Fruit fly (Drosophila melanogaster) whole organism, embryonic: Measurements from ENCODE around the gene vsg.

Experiments
- Atf3 ChIP-seq: fragments of 200-800 bp; sonication (Bioruptor generic); optimal IDR thresholded peaks from 3 replicates; lab custom pipeline; 2016; ENCODE audit warnings: missing biosample characterization, missing genetic modification characterization
- CG10654 ChIP-seq: fragments of 200-800 bp; sonication (Bioruptor generic); optimal IDR thresholded peaks from 2 replicates; lab custom pipeline; 2016; ENCODE audit warnings: missing biosample characterization, missing genetic modification characterization
- CG11695 ChIP-seq: fragments of 200-800 bp; sonication (Bioruptor generic); IDR thresholded peaks from 3 replicates; pipeline ENCODE4 v1.3.6; 2022; ENCODE audit warnings: missing biosample characterization, missing genetic modification characterization
- CG12391 ChIP-seq: fragments of 200-800 bp; sonication (Bioruptor generic); optimal IDR thresholded peaks from 3 replicates; lab custom pipeline; 2018; ENCODE audit warnings: missing biosample characterization, mild to moderate bottlenecking, missing genetic modification characterization, moderate library complexity
- CG13624 ChIP-seq: fragments of 200-800 bp; sonication (Bioruptor generic); optimal IDR thresholded peaks from 2 replicates; lab custom pipeline; 2016; ENCODE audit warnings: missing biosample characterization, missing genetic modification characterization
- CG14014 ChIP-seq: fragments of 200-800 bp; sonication (Bioruptor generic); IDR thresholded peaks from 2 replicates; pipeline ENCODE4 v1.3.6; 2022; ENCODE audit warnings: missing biosample characterization, missing genetic modification characterization
- CG18262 ChIP-seq: fragments of 200-800 bp; optimal IDR thresholded peaks from 3 replicates; lab custom pipeline; 2019; ENCODE audit warnings: missing biosample characterization, mild to moderate bottlenecking, missing genetic modification characterization, moderate library complexity
- CG2116 ChIP-seq: fragments of 200-800 bp; sonication (Bioruptor generic); optimal IDR thresholded peaks from 3 replicates; lab custom pipeline; 2018; ENCODE audit warnings: missing biosample characterization, mild to moderate bottlenecking, missing genetic modification characterization
- CG2202 ChIP-seq: fragments of 200-800 bp; sonication (Bioruptor generic); optimal IDR thresholded peaks from 2 replicates; lab custom pipeline; 2018; ENCODE audit warnings: missing biosample characterization, mild to moderate bottlenecking, missing genetic modification characterization
- CG2712 ChIP-seq: fragments of 200-800 bp; optimal IDR thresholded peaks from 3 replicates; lab custom pipeline; 2019; ENCODE audit warnings: missing biosample characterization, mild to moderate bottlenecking, missing genetic modification characterization, moderate library complexity
- CG30020 ChIP-seq: fragments of 200-800 bp; optimal IDR thresholded peaks from 2 replicates; lab custom pipeline; 2019; ENCODE audit warnings: missing biosample characterization, mild to moderate bottlenecking, missing genetic modification characterization, moderate library complexity
- CG30431 ChIP-seq: fragments of 200-800 bp; sonication (Bioruptor generic); optimal IDR thresholded peaks from 2 replicates; lab custom pipeline; 2017; ENCODE audit warnings: missing biosample characterization, missing genetic modification characterization
- CG31224 ChIP-seq: fragments of 200-800 bp; sonication (Bioruptor generic); IDR thresholded peaks from 2 replicates; pipeline ENCODE4 v1.3.6; 2022; ENCODE audit warnings: missing biosample characterization, missing genetic modification characterization
- CG3726 ChIP-seq: fragments of 200-800 bp; sonication (Bioruptor generic); IDR thresholded peaks from 3 replicates; pipeline ENCODE4, ENCODE4 v1.3.6; 2022; ENCODE audit warnings: missing biosample characterization, missing genetic modification characterization
- CG3838 ChIP-seq: fragments of 200-800 bp; sonication (Bioruptor generic); optimal IDR thresholded peaks from 3 replicates; lab custom pipeline; 2016; ENCODE audit warnings: missing biosample characterization, missing genetic modification characterization
- CG4404 ChIP-seq: fragments of 200-800 bp; sonication (Bioruptor generic); IDR thresholded peaks from 2 replicates; pipeline ENCODE4 v1.3.6; 2022; ENCODE audit warnings: missing biosample characterization, missing genetic modification characterization
- CG7372 ChIP-seq: fragments of 200-800 bp; sonication (Bioruptor generic); IDR thresholded peaks from 2 replicates; pipeline ENCODE4 v1.3.6; 2022; ENCODE audit warnings: missing biosample characterization, missing genetic modification characterization
- CG8388 ChIP-seq: fragments of 200-800 bp; sonication (Bioruptor generic); optimal IDR thresholded peaks from 2 replicates; lab custom pipeline; 2019; ENCODE audit warnings: missing biosample characterization, mild to moderate bottlenecking, missing genetic modification characterization, moderate library complexity
- CG8944 ChIP-seq: fragments of 200-800 bp; sonication (Bioruptor generic); optimal IDR thresholded peaks from 3 replicates; lab custom pipeline; 2016; ENCODE audit warnings: missing biosample characterization, missing genetic modification characterization
- CG9215 ChIP-seq: fragments of 200-800 bp; sonication (Bioruptor generic); IDR thresholded peaks from 2 replicates; pipeline ENCODE4 v1.3.6; 2022; ENCODE audit warnings: missing biosample characterization, missing genetic modification characterization
- CG9727 ChIP-seq: fragments of 200-800 bp; sonication (Bioruptor generic); optimal IDR thresholded peaks from 3 replicates; lab custom pipeline; 2017; ENCODE audit warnings: missing biosample characterization, mild to moderate bottlenecking, missing genetic modification characterization
- CG9876 ChIP-seq: fragments of 200-800 bp; sonication (Bioruptor generic); optimal IDR thresholded peaks from 2 replicates; lab custom pipeline; 2016; ENCODE audit warnings: missing biosample characterization, missing genetic modification characterization
- CHES-1-like ChIP-seq: fragments of 200-800 bp; sonication (Bioruptor generic); optimal IDR thresholded peaks from 2 replicates; lab custom pipeline; 2016; ENCODE audit warnings: missing biosample characterization, missing genetic modification characterization
- Deaf1 ChIP-seq: fragments of 200-800 bp; optimal IDR thresholded peaks from 3 replicates; lab custom pipeline; 2019; ENCODE audit warnings: missing biosample characterization, mild to moderate bottlenecking, missing genetic modification characterization, moderate library complexity
- Dref ChIP-seq: fragments of 200-800 bp; sonication (Bioruptor generic); IDR thresholded peaks from 2 replicates; pipeline ENCODE4 v1.3.6; 2022; ENCODE audit warnings: missing biosample characterization, missing genetic modification characterization
- Ets97D ChIP-seq: fragments of 200-800 bp; sonication (Bioruptor generic); optimal IDR thresholded peaks from 3 replicates; lab custom pipeline; 2016; ENCODE audit warnings: missing biosample characterization, missing genetic modification characterization
- Fer2 ChIP-seq: fragments of 200-800 bp; sonication (Bioruptor generic); optimal IDR thresholded peaks from 2 replicates; lab custom pipeline; 2018; ENCODE audit warnings: missing biosample characterization, mild to moderate bottlenecking, missing genetic modification characterization, moderate library complexity
- Fer3 ChIP-seq: fragments of 200-800 bp; sonication (Bioruptor generic); optimal IDR thresholded peaks from 2 replicates; lab custom pipeline; 2018; ENCODE audit warnings: missing biosample characterization, mild to moderate bottlenecking, missing genetic modification characterization, moderate library complexity
- Gug ChIP-seq: fragments of 200-800 bp; sonication (Bioruptor generic); IDR thresholded peaks from 4 replicates; pipeline ENCODE4 v1.3.6; 2022; ENCODE audit warnings: missing biosample characterization, missing genetic modification characterization
- H15 ChIP-seq: fragments of 200-800 bp; sonication (Bioruptor generic); IDR thresholded peaks from 3 replicates; pipeline ENCODE4 v1.3.6; 2022; ENCODE audit warnings: missing biosample characterization, missing genetic modification characterization
- HmgD ChIP-seq: fragments of 200-800 bp; sonication (Bioruptor generic); optimal IDR thresholded peaks from 3 replicates; lab custom pipeline; 2016; ENCODE audit warnings: missing biosample characterization, missing genetic modification characterization
- MBD-R2 ChIP-seq: fragments of 200-800 bp; sonication (Bioruptor generic); IDR thresholded peaks from 2 replicates; pipeline ENCODE4 v1.3.6; 2022; ENCODE audit warnings: missing biosample characterization, missing genetic modification characterization
- NC2β ChIP-seq: fragments of 200-800 bp; sonication (Bioruptor generic); optimal IDR thresholded peaks from 2 replicates; lab custom pipeline; 2016; ENCODE audit warnings: missing biosample characterization, missing genetic modification characterization
- Optix ChIP-seq: fragments of 200-800 bp; sonication (Bioruptor generic); IDR thresholded peaks from 3 replicates; pipeline ENCODE4 v1.3.6; 2022; ENCODE audit warnings: missing biosample characterization, missing genetic modification characterization
- Pdp1 ChIP-seq, 2 experiments: fragments of 200-800 bp; sonication (Bioruptor generic); optimal IDR thresholded peaks; 3 replicates each; lab custom pipeline; 2016; ENCODE audit warnings: missing biosample characterization in 2 of 2, missing genetic modification characterization in 2 of 2, mild to moderate bottlenecking in 1 of 2, moderate library complexity in 1 of 2
- Ssrp ChIP-seq: fragments of 200-800 bp; sonication (Bioruptor generic); optimal IDR thresholded peaks from 2 replicates; lab custom pipeline; 2018; ENCODE audit warnings: missing biosample characterization, mild to moderate bottlenecking, missing genetic modification characterization, moderate library complexity
- Tbp ChIP-seq: fragments of >200 bp; optimal IDR thresholded peaks from 2 replicates; lab custom pipeline; 2018; ENCODE audit warnings: missing biosample characterization, missing genetic modification characterization
- Trl ChIP-seq, 3 experiments: fragments of >200 bp in 2 of 3; fragments of 200-800 bp in 1 of 3; sonication (Bioruptor generic) in 1 of 3; optimal IDR thresholded peaks; 2 replicates in 1 of 3; 3 replicates in 2 of 3; lab custom pipeline; 2016 to 2017; ENCODE audit warnings: missing biosample characterization in 1 of 3, missing genetic modification characterization in 1 of 3
- ara ChIP-seq: fragments of 200-800 bp; sonication (Bioruptor generic); IDR thresholded peaks from 2 replicates; pipeline ENCODE4 v1.3.6; 2022; ENCODE audit warnings: missing biosample characterization, missing genetic modification characterization
- chm ChIP-seq: fragments of 200-800 bp; sonication (Bioruptor generic); IDR thresholded peaks from 2 replicates; pipeline ENCODE4 v1.3.6; 2022; ENCODE audit warnings: missing biosample characterization, missing genetic modification characterization
- danr ChIP-seq: fragments of 200-800 bp; sonication (Bioruptor generic); IDR thresholded peaks from 2 replicates; pipeline ENCODE4 v1.3.6; 2022; ENCODE audit warnings: missing biosample characterization, missing genetic modification characterization
- gfzf ChIP-seq: fragments of 200-800 bp; sonication (Bioruptor generic); optimal IDR thresholded peaks from 2 replicates; lab custom pipeline; 2016; ENCODE audit warnings: missing biosample characterization, mild to moderate bottlenecking, missing genetic modification characterization, moderate library complexity
- grau ChIP-seq: fragments of 200-800 bp; optimal IDR thresholded peaks from 3 replicates; lab custom pipeline; 2019; ENCODE audit warnings: missing biosample characterization, mild to moderate bottlenecking, missing genetic modification characterization, moderate library complexity
- mam ChIP-seq: fragments of 200-800 bp; sonication (Bioruptor generic); optimal IDR thresholded peaks from 3 replicates; lab custom pipeline; 2016; ENCODE audit warnings: missing biosample characterization, missing genetic modification characterization
- phol ChIP-seq: fragments of 200-800 bp; sonication (Bioruptor generic); optimal IDR thresholded peaks from 3 replicates; lab custom pipeline; 2018; ENCODE audit warnings: missing biosample characterization, mild to moderate bottlenecking, missing genetic modification characterization, moderate library complexity
- psq ChIP-seq: fragments of 200-800 bp; sonication (Bioruptor generic); optimal IDR thresholded peaks from 2 replicates; lab custom pipeline; 2017; ENCODE audit warnings: missing biosample characterization, missing genetic modification characterization
- repo ChIP-seq: fragments of 200-800 bp; sonication (Bioruptor generic); optimal IDR thresholded peaks from 2 replicates; lab custom pipeline; 2016; ENCODE audit warnings: missing biosample characterization, missing genetic modification characterization
- seq ChIP-seq: fragments of 200-800 bp; sonication (Bioruptor generic); IDR thresholded peaks from 2 replicates; pipeline ENCODE4 v1.3.6; 2022; ENCODE audit warnings: missing biosample characterization, missing genetic modification characterization
- sob ChIP-seq: fragments of 200-800 bp; sonication (Bioruptor generic); IDR thresholded peaks from 2 replicates; pipeline ENCODE4 v1.3.6; 2022; ENCODE audit warnings: missing biosample characterization, missing genetic modification characterization
- stc ChIP-seq: fragments of 200-800 bp; sonication (Bioruptor generic); IDR thresholded peaks from 2 replicates; pipeline ENCODE4 v1.3.6; 2022; ENCODE audit warnings: missing biosample characterization, missing genetic modification characterization
- ttk ChIP-seq: fragments of 200-800 bp; sonication (Bioruptor generic); IDR thresholded peaks from 2 replicates; pipeline ENCODE4 v2.1.2; 2022; ENCODE audit warnings: missing biosample characterization, missing genetic modification characterization

vsg gene

DNA sequence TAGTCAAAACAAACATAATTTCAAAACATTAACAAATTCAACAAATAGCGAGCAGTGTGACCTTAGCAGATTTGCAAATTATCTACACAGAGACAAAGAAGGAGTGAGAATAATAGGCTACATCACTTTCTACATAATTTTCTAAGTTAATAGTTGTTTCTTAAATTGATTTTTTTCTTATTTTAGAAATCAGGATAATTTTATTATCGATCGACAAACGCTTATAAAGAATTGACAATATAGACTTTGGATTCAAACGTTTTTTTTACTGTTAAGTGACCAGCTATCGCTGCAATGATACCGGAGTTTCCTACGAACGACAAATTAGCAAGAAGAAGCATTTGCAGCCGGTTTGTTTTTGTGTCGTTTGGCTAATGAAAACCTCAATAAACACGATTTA lies 9.0 kb downstream of the vsg start, which contains the start of the genes nbs and defl (continued):
- peak; percentile 66 for TF ChIP-seq Fer3
- TF ChIP-seq CG30020 (tag; lab: Kevin White, UChicago): peak; percentile 62
- no peak for TF ChIP-seq Tbp
- peak; percentile 44 for TF ChIP-seq CG9727 (GFP tag; lab: Kevin White, UChicago)
- peak; percentile 62; the same call in 1 of the 2 replicates for TF ChIP-seq stc (GFP tag; lab: Robert Waterston, UW)
- TF ChIP-seq CG9876 (GFP tag; lab: Kevin White, UChicago): peak; percentile 55
- peak; percentile 40 for TF ChIP-seq CG3838 (GFP tag; lab: Kevin White, UChicago)
- peak; percentile 23 for TF ChIP-seq psq (GFP tag; lab: Kevin White, UChicago)
- TF ChIP-seq CG12391 (tag; lab: Kevin White, UChicago): peak; percentile 73
- TF ChIP-seq CG2202 (tag; lab: Kevin White, UChicago): no peak
- TF ChIP-seq Dref (GFP tag; lab: Robert Waterston, UW): peak; percentile 8; the same call in 1 of the 2 replicates
- peak; percentile 48 for TF ChIP-seq Ets97D (GFP tag; lab: Kevin White, UChicago)
- peak; percentile 32 for TF ChIP-seq repo (GFP tag; lab: Kevin White, UChicago)
- TF ChIP-seq CG3726: peak; percentile 13; the same call in 1 of the 3 replicates
- no peak for TF ChIP-seq Optix (GFP tag; lab: Robert Waterston, UW)
- TF ChIP-seq phol (tag; lab: Kevin White, UChicago): peak; percentile 70
- TF ChIP-seq sob (GFP tag; lab: Robert Waterston, UW): peak; percentile 87
- peak; percentile 92 for TF ChIP-seq MBD-R2 (GFP tag; lab: Robert Waterston, UW)
- TF ChIP-seq CG10654: peak; percentile 50
- peak; percentile 59 to 69 for TF ChIP-seq Pdp1 (GFP tag; optimal IDR thresholded peaks at IDR 0.05; lab: Kevin White, UChicago)
- TF ChIP-seq CG14014 (GFP tag; lab: Robert Waterston, UW): peak; percentile 72
- TF ChIP-seq Ssrp (tag; lab: Kevin White, UChicago): peak; percentile 59
- TF ChIP-seq chm (GFP tag; lab: Robert Waterston, UW): no peak
- TF ChIP-seq CG9215 (GFP tag; lab: Robert Waterston, UW): peak; percentile 81
- peak; percentile 62; the same call in 2 of the 3 replicates for TF ChIP-seq CG11695 (GFP tag; lab: Robert Waterston, UW)
- TF ChIP-seq CG2116 (GFP tag; lab: Kevin White, UChicago): peak; percentile 7
- peak; percentile 61 for TF ChIP-seq ttk (GFP tag; lab: Robert Waterston, UW)
- peak; percentile 46 for TF ChIP-seq CG31224 (GFP tag; lab: Robert Waterston, UW)
- peak; percentile 61; the same call in 3 of the 4 replicates for TF ChIP-seq Gug (GFP tag; lab: Robert Waterston, UW)
- TF ChIP-seq seq: peak; percentile 39; the same call in 1 of the 2 replicates
- peak; percentile 71; the same call in 1 of the 2 replicates for TF ChIP-seq ara (GFP tag; lab: Robert Waterston, UW)
- TF ChIP-seq danr (GFP tag; lab: Robert Waterston, UW): peak; percentile 44; the same call in 1 of the 2 replicates
- TF ChIP-seq CG2712 (tag; lab: Kevin White, UChicago): peak; percentile 85
- TF ChIP-seq H15: peak; percentile 44; the same call in 1 of the 3 replicates
- peak; percentile 68 for TF ChIP-seq CG7372
- peak; percentile 63 for TF ChIP-seq gfzf
- peak; percentile 55 for TF ChIP-seq Fer2
- TF ChIP-seq HmgD (GFP tag; lab: Kevin White, UChicago): peak; percentile 37
- peak; percentile 76 for TF ChIP-seq CHES-1-like (GFP tag; lab: Kevin White, UChicago)
- TF ChIP-seq CG30431 (GFP tag; lab: Kevin White, UChicago): no peak
- peak; percentile 31 for TF ChIP-seq NC2β
- TF ChIP-seq Trl (optimal IDR thresholded peaks at IDR 0.05; lab: Kevin White, UChicago): no peak
- TF ChIP-seq Trl (GFP tag; optimal IDR thresholded peaks at IDR 0.05; lab: Kevin White, UChicago): peak; percentile 48
- peak; percentile 50 for TF ChIP-seq CG8944 (GFP tag; lab: Kevin White, UChicago)
- no peak for TF ChIP-seq Deaf1 (tag; lab: Kevin White, UChicago)
- peak; percentile 75 for TF ChIP-seq CG13624
- TF ChIP-seq Atf3 (GFP tag; lab: Kevin White, UChicago): peak; percentile 37
- TF ChIP-seq grau: peak; percentile 76
- peak; percentile 74 for TF ChIP-seq CG18262 (tag; lab: Kevin White, UChicago)
- TF ChIP-seq mam: peak; percentile 88
- peak; percentile 23 for TF ChIP-seq CG8388 (GFP tag; lab: Kevin White, UChicago)
- peak; percentile 69 for TF ChIP-seq CG4404
